Worm (Caenorhabditis elegans) whole organism, mixed stage, embryonic: ENCODE data around the gene R13A5.7.

Experiments
- bed-3 ChIP-seq: fragments of 200-800 bp; sonication (Bioruptor generic); optimal IDR thresholded peaks from 3 replicates; lab custom pipeline; 2018; ENCODE audit warnings: mild to moderate bottlenecking, missing genetic modification characterization, moderate library complexity, missing compliant biosample characterization
- ham-2 ChIP-seq: fragments of 200-800 bp; sonication (Bioruptor generic); optimal IDR thresholded peaks from 2 replicates; lab custom pipeline; 2018; ENCODE audit warnings: mild to moderate bottlenecking, missing genetic modification characterization, missing compliant biosample characterization
- hlh-1 ChIP-seq: fragments of 150-350 bp; optimal IDR thresholded peaks from 2 replicates; lab custom pipeline; 2014; ENCODE audit warnings: missing biosample characterization, missing genetic modification reagents, missing genetic modification characterization
- lin-13 ChIP-seq: fragments of 150-350 bp; optimal IDR thresholded peaks from 2 replicates; lab custom pipeline; 2014; ENCODE audit warnings: missing biosample characterization, missing genetic modification characterization
- lin-32 ChIP-seq: fragments of 200-800 bp; sonication (Bioruptor generic); optimal IDR thresholded peaks from 2 replicates; lab custom pipeline; 2018; ENCODE audit warnings: mild to moderate bottlenecking, missing genetic modification characterization, missing compliant biosample characterization
- lsy-2 ChIP-seq: fragments of 150-350 bp; optimal IDR thresholded peaks from 2 replicates; lab custom pipeline; 2014; ENCODE audit warnings: missing biosample characterization, missing genetic modification characterization
- nhr-12 ChIP-seq: fragments of 150-350 bp; optimal IDR thresholded peaks from 2 replicates; lab custom pipeline; 2014; ENCODE audit warnings: missing biosample characterization, missing genetic modification characterization
- nhr-28 ChIP-seq: fragments of 150-350 bp; optimal IDR thresholded peaks from 2 replicates; lab custom pipeline; 2014; ENCODE audit warnings: missing biosample characterization, missing genetic modification characterization
- nhr-76 ChIP-seq: sonication (generic microtip); optimal IDR thresholded peaks from 2 replicates; lab custom pipeline; 2017; ENCODE audit warnings: missing biosample characterization, missing genetic modification characterization
- pha-4 ChIP-seq: fragments of 150-350 bp; optimal IDR thresholded peaks from 2 replicates; lab custom pipeline; 2018; ENCODE audit warnings: missing biosample characterization, missing genetic modification reagents, missing genetic modification characterization
- snpc-4 ChIP-seq: fragments of 150-350 bp; optimal IDR thresholded peaks from 2 replicates; lab custom pipeline; 2014; ENCODE audit warnings: missing biosample characterization, missing genetic modification characterization

DNA sequence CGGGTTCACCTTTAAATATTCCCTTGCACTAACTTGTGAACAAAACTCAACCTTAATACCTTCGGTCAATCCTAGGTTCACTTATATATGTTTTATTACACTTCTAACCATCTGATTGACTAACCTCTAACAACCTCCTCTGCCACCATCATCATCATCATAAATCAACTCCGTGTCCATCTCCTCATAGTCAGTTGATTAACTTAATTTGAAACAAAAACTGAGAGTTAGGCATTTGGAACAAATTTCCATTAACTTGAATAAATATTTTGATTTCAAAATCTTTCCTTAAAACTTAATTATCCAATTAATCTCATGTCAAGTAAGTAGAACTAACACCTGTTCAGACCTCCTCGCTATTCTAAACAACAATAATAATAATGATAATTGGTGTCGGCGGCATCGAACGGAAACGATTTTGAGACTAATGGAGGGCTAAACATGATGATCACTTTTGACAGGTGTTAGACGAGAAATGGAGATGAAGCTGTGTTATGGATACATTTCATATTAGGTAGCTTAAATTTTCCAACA is 16.2 kb downstream of the R13A5.7 start:
- TF ChIP-seq snpc-4 (tag; lab: Kevin White, UChicago) (no peak), ham-2 (GFP tag; lab: Kevin White, UChicago) (no peak), lin-32 (GFP tag; lab: Kevin White, UChicago) (no peak), bed-3 (GFP tag; lab: Kevin White, UChicago) (no peak), lsy-2 (tag; lab: Kevin White, UChicago) (no peak), lin-13 (tag; lab: Kevin White, UChicago) (no peak), pha-4 (tag; lab: Kevin White, UChicago) (no peak), nhr-28 (tag; lab: Kevin White, UChicago) (no peak), nhr-12 (tag; lab: Kevin White, UChicago) (no peak), hlh-1 (tag; lab: Kevin White, UChicago) (no peak), nhr-76 (tag; lab: Kevin White, UChicago) (no peak)
